Fruit fly (Drosophila melanogaster): Measurements from ENCODE around the gene CG31730.

DNA sequence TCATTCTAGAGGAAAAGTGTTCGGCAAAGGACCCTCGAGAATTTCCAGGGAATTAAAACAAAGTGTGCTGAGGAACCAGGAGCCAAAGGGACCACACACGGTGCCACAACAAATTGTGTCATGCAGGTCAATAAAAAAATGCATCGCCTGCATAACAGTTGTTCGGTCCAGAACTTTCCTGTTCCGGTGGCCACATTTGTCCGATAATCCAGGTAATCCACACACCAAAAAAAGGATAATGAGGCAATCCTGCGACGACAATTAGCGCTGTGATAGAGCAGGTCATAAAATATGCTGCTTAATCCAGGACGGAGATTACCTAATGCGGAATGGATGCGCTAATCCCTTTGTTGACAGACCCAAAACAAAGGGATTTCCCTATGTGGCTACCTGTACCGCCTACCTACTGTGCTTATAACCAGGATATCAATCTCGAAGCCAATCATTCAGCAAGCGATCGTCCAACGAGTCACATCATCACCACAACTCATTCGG is 30.1 kb downstream of the CG31730 start, which contains the start of gene CG16815:
- TF ChIP-seq tj (GFP tag; optimal IDR thresholded peaks at IDR 0.05): no peak
- TF ChIP-seq ovo (GFP tag; optimal IDR thresholded peaks at IDR 0.05): no peak
- TF ChIP-seq toe (GFP tag; optimal IDR thresholded peaks at IDR 0.05): no peak
- TF ChIP-seq Mnt (GFP tag; optimal IDR thresholded peaks at IDR 0.05): no peak
- TF ChIP-seq CG33017 (tag; optimal IDR thresholded peaks at IDR 0.05): no peak
- TF ChIP-seq kay (GFP tag; ENCODE audit: borderline replicate concordance): no peak
- no peak for TF ChIP-seq cnc (optimal IDR thresholded peaks at IDR 0.05)
